Worm (Caenorhabditis elegans): Measurements from ENCODE around the gene F54F7.8.

DNA sequence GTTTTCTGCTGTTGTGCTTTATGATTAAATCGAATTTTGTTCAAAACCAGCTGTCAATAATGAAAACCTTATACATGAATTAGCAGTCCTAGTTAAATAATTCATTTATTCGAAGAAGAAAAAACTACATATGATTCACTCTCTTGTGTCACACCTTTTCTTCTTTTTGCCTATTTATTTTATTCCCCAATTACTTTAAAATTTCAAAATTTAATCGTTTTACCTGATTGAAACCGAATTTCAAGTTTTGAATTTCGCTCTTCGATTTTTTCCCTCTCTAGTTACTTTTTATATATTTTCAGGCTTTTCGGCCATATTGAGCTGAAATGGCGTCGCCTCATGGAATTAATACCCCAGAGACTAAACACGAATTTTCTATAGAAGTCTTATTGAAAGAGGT, 2.3 kb downstream of the F54F7.8 start, which contains the start of gene xtr-1:
- no peak for TF ChIP-seq fax-1 (tag; optimal IDR thresholded peaks at IDR 0.05)
- no peak for TF ChIP-seq ets-4 (tag; optimal IDR thresholded peaks at IDR 0.05)
- no peak for TF ChIP-seq ahr-1 (tag; optimal IDR thresholded peaks at IDR 0.05)
- no peak for TF ChIP-seq pax-1 (tag; optimal IDR thresholded peaks at IDR 0.05)
- no peak for TF ChIP-seq ceh-19 (GFP tag; optimal IDR thresholded peaks at IDR 0.05)
- no peak for TF ChIP-seq hlh-15 (tag; optimal IDR thresholded peaks at IDR 0.05)
- TF ChIP-seq dmd-4 (tag; optimal IDR thresholded peaks at IDR 0.05; ENCODE audit: borderline replicate concordance): no peak
- TF ChIP-seq ceh-22 (tag; optimal IDR thresholded peaks at IDR 0.05): no peak
